Worm (Caenorhabditis elegans) whole organism, L4 larva: ENCODE data around the gene Y55B1AR.4.

ENCODE experiments used
- D1046.2 ChIP-seq: fragments of 200-800 bp; sonication (Bioruptor generic); IDR thresholded peaks from 2 replicates; pipeline ENCODE4 v1.3.6; 2022; ENCODE audit warnings: missing genetic modification characterization, missing compliant biosample characterization
- R02D3.7 ChIP-seq: fragments of 150-350 bp; sonication (generic microtip); optimal IDR thresholded peaks from 3 replicates; lab custom pipeline; 2014; ENCODE audit warnings: missing biosample characterization, missing genetic modification characterization
- T20F7.1 ChIP-seq: fragments of 200-800 bp; sonication (Bioruptor generic); optimal IDR thresholded peaks from 2 replicates; lab custom pipeline; 2018; ENCODE audit warnings: mild to moderate bottlenecking, missing genetic modification characterization, missing compliant biosample characterization
- Y105C5A.15 ChIP-seq: fragments of 200-800 bp; sonication (Bioruptor generic); IDR thresholded peaks from 2 replicates; pipeline ENCODE4 v1.3.6; 2022; ENCODE audit warnings: missing genetic modification characterization, missing compliant biosample characterization
- Y48G9A.11 ChIP-seq: fragments of 200-800 bp; sonication (Bioruptor generic); IDR thresholded peaks from 2 replicates; pipeline ENCODE4 v1.3.6; 2022; ENCODE audit warnings: missing genetic modification reagents, missing genetic modification characterization, missing compliant biosample characterization
- aha-1 ChIP-seq: fragments of 150-350 bp; peaks from one replicate; lab custom pipeline; 2014; ENCODE audit warnings: missing biosample characterization, missing genetic modification characterization
- aly-2 ChIP-seq: sonication (generic microtip); optimal IDR thresholded peaks from 2 replicates; lab custom pipeline; 2018; ENCODE audit warnings: missing biosample characterization, missing genetic modification characterization
- ama-1 ChIP-seq: fragments of 150-350 bp; optimal IDR thresholded peaks from 2 replicates; lab custom pipeline; 2014; ENCODE audit warnings: inconsistent platforms, mixed read lengths
- attf-4 ChIP-seq: sonication (generic microtip); optimal IDR thresholded peaks from 3 replicates; lab custom pipeline; 2017; ENCODE audit warnings: missing biosample characterization, missing genetic modification characterization
- ceh-28 ChIP-seq: fragments of 150-350 bp; optimal IDR thresholded peaks from 2 replicates; lab custom pipeline; 2014; ENCODE audit warnings: missing biosample characterization, missing genetic modification reagents, missing genetic modification characterization
- ceh-44 ChIP-seq: fragments of 200-800 bp; sonication (Bioruptor generic); IDR thresholded peaks from 2 replicates; pipeline ENCODE4 v1.3.6; 2022; ENCODE audit warnings: missing genetic modification reagents, missing genetic modification characterization, missing compliant biosample characterization
- ceh-82 ChIP-seq: sonication (generic microtip); optimal IDR thresholded peaks from 2 replicates; lab custom pipeline; 2017; ENCODE audit warnings: missing biosample characterization, missing genetic modification characterization
- daf-19 ChIP-seq: fragments of 200-800 bp; sonication (Bioruptor generic); conservative IDR thresholded peaks from 2 replicates; pipeline ENCODE4 v1.3.6; 2022; ENCODE audit warnings: missing genetic modification characterization, missing compliant biosample characterization
- daf-8 ChIP-seq: fragments of 200-800 bp; sonication (Bioruptor generic); IDR thresholded peaks from 2 replicates; pipeline ENCODE4 v1.3.6; 2022; ENCODE audit warnings: missing genetic modification characterization, missing compliant biosample characterization
- dmd-9 ChIP-seq: fragments of 200-800 bp; sonication (Bioruptor generic); IDR thresholded peaks from 2 replicates; pipeline ENCODE4 v1.3.6; 2022; ENCODE audit warnings: missing genetic modification reagents, missing genetic modification characterization, missing compliant biosample characterization
- dpl-1 ChIP-seq: fragments of 150-350 bp; optimal IDR thresholded peaks from 2 replicates; lab custom pipeline; 2014; ENCODE audit warnings: missing biosample characterization, missing genetic modification reagents, missing genetic modification characterization
- duxl-1 ChIP-seq: sonication (generic microtip); optimal IDR thresholded peaks from 2 replicates; lab custom pipeline; 2016; ENCODE audit warnings: mild to moderate bottlenecking, missing genetic modification characterization, moderate library complexity, missing compliant biosample characterization; ENCODE audit not compliant: poor library complexity
- egl-27 ChIP-seq: sonication (generic microtip); optimal IDR thresholded peaks from 3 replicates; lab custom pipeline; 2017; ENCODE audit warnings: missing biosample characterization, missing genetic modification reagents, missing genetic modification characterization
- fos-1 ChIP-seq: fragments of 150-350 bp; optimal IDR thresholded peaks from 2 replicates; lab custom pipeline; 2014; ENCODE audit warnings: missing biosample characterization, missing genetic modification characterization
- gei-8 ChIP-seq: fragments of 200-800 bp; sonication (Bioruptor generic); optimal IDR thresholded peaks from 2 replicates; lab custom pipeline; 2018; ENCODE audit warnings: mild to moderate bottlenecking, missing genetic modification characterization, missing compliant biosample characterization
- hlh-11 ChIP-seq: fragments of 200-800 bp; sonication (Bioruptor generic); optimal IDR thresholded peaks from 2 replicates; lab custom pipeline; 2018; ENCODE audit warnings: mild to moderate bottlenecking, missing genetic modification characterization, missing compliant biosample characterization
- jun-1 ChIP-seq: fragments of 150-350 bp; optimal IDR thresholded peaks from 2 replicates; lab custom pipeline; 2014; ENCODE audit warnings: missing biosample characterization, missing genetic modification reagents, missing genetic modification characterization
- lim-7 ChIP-seq: fragments of 200-800 bp; sonication (Bioruptor generic); IDR thresholded peaks from 2 replicates; pipeline ENCODE4 v1.3.6; 2022; ENCODE audit warnings: missing genetic modification characterization, missing compliant biosample characterization
- lin-13 ChIP-seq: fragments of 150-350 bp; optimal IDR thresholded peaks from 2 replicates; lab custom pipeline; 2014; ENCODE audit warnings: missing biosample characterization, missing genetic modification reagents, missing genetic modification characterization
- lin-39 ChIP-seq: fragments of 150-350 bp; optimal IDR thresholded peaks from 2 replicates; lab custom pipeline; 2014; ENCODE audit warnings: missing biosample characterization, missing genetic modification reagents, missing genetic modification characterization
- lsy-2 ChIP-seq, 2 experiments: fragments of 150-350 bp in 1 of 2; sonication (generic microtip) in 1 of 2; optimal IDR thresholded peaks; 2 replicates each; lab custom pipeline; 2014 to 2017; ENCODE audit warnings: missing biosample characterization in 2 of 2, missing genetic modification characterization in 2 of 2
- madf-5 ChIP-seq, 2 experiments: fragments of 200-800 bp; sonication (Bioruptor generic); IDR thresholded peaks; 2 replicates each; pipeline ENCODE4 v1.3.6; 2022; ENCODE audit warnings: missing compliant biosample characterization in 2 of 2, missing genetic modification characterization in 2 of 2
- mep-1 ChIP-seq: fragments of 150-350 bp; sonication (generic microtip); optimal IDR thresholded peaks from 3 replicates; lab custom pipeline; 2014; ENCODE audit warnings: missing biosample characterization, missing genetic modification characterization
- mxl-2 ChIP-seq: fragments of 200-800 bp; sonication (Bioruptor generic); conservative IDR thresholded peaks from 2 replicates; pipeline ENCODE4 v1.3.6; 2022; ENCODE audit warnings: missing genetic modification reagents, missing genetic modification characterization, missing compliant biosample characterization
- mxl-3 ChIP-seq: fragments of 200-800 bp; sonication (Bioruptor generic); optimal IDR thresholded peaks from 2 replicates; lab custom pipeline; 2018; ENCODE audit warnings: mild to moderate bottlenecking, missing genetic modification characterization, missing compliant biosample characterization
- nhr-10 ChIP-seq: fragments of 150-350 bp; optimal IDR thresholded peaks from 2 replicates; lab custom pipeline; 2014; ENCODE audit warnings: missing biosample characterization, missing genetic modification characterization
- nhr-28 ChIP-seq: fragments of 150-350 bp; optimal IDR thresholded peaks from 2 replicates; lab custom pipeline; 2014; ENCODE audit warnings: missing biosample characterization, missing genetic modification characterization
- nhr-41 ChIP-seq: fragments of 200-800 bp; sonication (Bioruptor generic); IDR thresholded peaks from 2 replicates; pipeline ENCODE4 v1.3.6; 2022; ENCODE audit warnings: missing genetic modification reagents, missing genetic modification characterization, missing compliant biosample characterization
- nhr-48 ChIP-seq: sonication (generic microtip); optimal IDR thresholded peaks from 2 replicates; lab custom pipeline; 2016; ENCODE audit warnings: mild to moderate bottlenecking, missing genetic modification characterization, missing compliant biosample characterization
- pha-4 ChIP-seq, 2 experiments: fragments of 150-350 bp in 1 of 2; fragments of 200-800 bp in 1 of 2; sonication (Bioruptor generic) in 1 of 2; IDR thresholded peaks in 1 of 2; optimal IDR thresholded peaks in 1 of 2; 2 replicates each; pipeline versions ENCODE4 v1.3.6 to Lab custom; 2014 to 2022; ENCODE audit warnings: missing genetic modification characterization in 2 of 2, missing genetic modification reagents in 2 of 2, missing biosample characterization in 1 of 2, missing compliant biosample characterization in 1 of 2
- php-3 ChIP-seq: fragments of 200-800 bp; sonication (Bioruptor generic); IDR thresholded peaks from 2 replicates; pipeline ENCODE4 v1.3.6; 2022; ENCODE audit warnings: missing genetic modification reagents, missing genetic modification characterization, missing compliant biosample characterization
- pqm-1 ChIP-seq: sonication (generic microtip); optimal IDR thresholded peaks from 2 replicates; lab custom pipeline; 2017; ENCODE audit warnings: missing biosample characterization, missing genetic modification characterization
- rbr-2 ChIP-seq: sonication (generic microtip); optimal IDR thresholded peaks from 2 replicates; lab custom pipeline; 2016; ENCODE audit warnings: missing genotype, missing genetic modification characterization, missing compliant biosample characterization
- snpc-1.2 ChIP-seq: fragments of 200-800 bp; sonication (Bioruptor generic); IDR thresholded peaks from 2 replicates; pipeline ENCODE4 v1.3.6; 2022; ENCODE audit warnings: missing genetic modification reagents, missing genetic modification characterization, missing compliant biosample characterization
- spr-3 ChIP-seq: fragments of 200-800 bp; sonication (Bioruptor generic); optimal IDR thresholded peaks from 2 replicates; lab custom pipeline; 2018; ENCODE audit warnings: mild to moderate bottlenecking, missing genetic modification characterization, missing compliant biosample characterization
- unc-62 ChIP-seq, 3 experiments: fragments of 150-350 bp in 1 of 3; sonication (generic microtip); optimal IDR thresholded peaks in 2 of 3; peaks in 1 of 3; 1 replicate in 1 of 3; 2 replicates in 2 of 3; lab custom pipeline; 2014 to 2017; ENCODE audit warnings: missing biosample characterization in 3 of 3, missing genetic modification characterization in 3 of 3, missing genetic modification reagents in 3 of 3, missing genotype in 1 of 3
- zag-1 ChIP-seq: fragments of 150-350 bp; optimal IDR thresholded peaks from 2 replicates; lab custom pipeline; 2014; ENCODE audit warnings: missing biosample characterization, missing genetic modification characterization

The Y55B1AR.4 gene

ce11 chrIII:617467-617866 lies 12.2 kb upstream of the Y55B1AR.4 start, which contains the start of gene T19C3.2:
T19C3.2 (minus strand) TSS chrIII:617567.
- TF ChIP-seq gei-8 (no peak), duxl-1 (tag; lab: Kevin White, UChicago) (no peak), hlh-11 (tag; lab: Kevin White, UChicago) (no peak), php-3 (no peak), snpc-1.2 (GFP tag; lab: Robert Waterston, UW) (no peak), lin-13 (GFP tag; lab: Kevin White, UChicago) (no peak), nhr-10 (tag; lab: Kevin White, UChicago) (no peak)

ce11 chrIII:614447-614846 lies 9.1 kb upstream of the Y55B1AR.4 start, which contains the start of gene T19C3.3:
T19C3.3 (minus strand) TSS chrIII:614547.
- TF ChIP-seq mxl-2 (GFP tag; lab: Robert Waterston, UW) = no peak
- no peak for TF ChIP-seq zag-1 (tag; lab: Kevin White, UChicago)
- no peak for TF ChIP-seq jun-1
- TF ChIP-seq lin-39 (tag; lab: Kevin White, UChicago) = no peak
- TF ChIP-seq, all 104 proteins: peak for 0

- TF ChIP-seq unc-62 (GFP tag; optimal IDR thresholded peaks at IDR 0.05 in 1 of 2; lab: Kevin White, UChicago) (peak in 1 of 2 experiments; percentile 66), unc-62 (tag; optimal IDR thresholded peaks at IDR 0.05; lab: Kevin White, UChicago) (no peak), spr-3 (GFP tag; lab: Kevin White, UChicago) (no peak), daf-19 (GFP tag; lab: Robert Waterston, UW) (no peak), rbr-2 (tag; lab: Kevin White, UChicago) (no peak), aha-1 (tag; lab: Kevin White, UChicago) (peak; percentile 81)
Measured at ce11 chrIII:612759-613158, 7.4 kb upstream of the Y55B1AR.4 start.

- TF ChIP-seq dmd-9 (no peak), D1046.2 (no peak), aly-2 (tag; lab: Kevin White, UChicago) (no peak), aha-1 (tag; lab: Kevin White, UChicago) (no peak), Y48G9A.11 (GFP tag; lab: Robert Waterston, UW) (no peak), Y105C5A.15 (no peak), R02D3.7 (tag; lab: Kevin White, UChicago) (no peak), dpl-1 (no peak), attf-4 (tag; lab: Kevin White, UChicago) (no peak)
Measured at ce11 chrIII:611900-612299, 6.6 kb upstream of the Y55B1AR.4 start.

ce11 chrIII:609549-609948 lies 4.2 kb upstream of the Y55B1AR.4 start, which contains the start of gene best-17:
best-17 (minus strand) TSS chrIII:609649.
- TF ChIP-seq lsy-2 (tag; optimal IDR thresholded peaks at IDR 0.05; lab: Kevin White, UChicago) (no peak), lin-39 (tag; lab: Kevin White, UChicago) (no peak), lin-13 (GFP tag; lab: Kevin White, UChicago) (no peak), madf-5 (GFP tag; IDR thresholded peaks at IDR 0.05; lab: Robert Waterston, UW) (no peak), daf-8 (GFP tag; lab: Robert Waterston, UW) (no peak)

ce11 chrIII:600316-600932 lies 4.9 kb downstream of the Y55B1AR.4 start, which contains the start of gene lec-6:
lec-6 (minus strand) TSS chrIII:600366.
- TF ChIP-seq fos-1 (tag; lab: Kevin White, UChicago) (peak; percentile 69), nhr-41 (GFP tag; lab: Robert Waterston, UW) (no peak), nhr-48 (tag; lab: Kevin White, UChicago) (peak; percentile 90), mxl-3 (GFP tag; lab: Kevin White, UChicago) (peak; percentile 22), jun-1 (peak; percentile 22), pha-4 (GFP tag; IDR thresholded peaks at IDR 0.05; lab: Robert Waterston, UW) (peak; percentile 59), pha-4 (tag; optimal IDR thresholded peaks at IDR 0.05; lab: Kevin White, UChicago) (peak; percentile 79), ceh-44 (no peak), ama-1 (peak; percentile 66), ceh-82 (tag; lab: Kevin White, UChicago) (no peak), ceh-28 (tag; lab: Kevin White, UChicago) (no peak), lim-7 (GFP tag; lab: Robert Waterston, UW) (no peak), mep-1 (tag; lab: Kevin White, UChicago) (peak; percentile 51), nhr-10 (tag; lab: Kevin White, UChicago) (peak; percentile 12), pqm-1 (tag; lab: Kevin White, UChicago) (peak; percentile 77), lsy-2 (tag; optimal IDR thresholded peaks at IDR 0.05; lab: Kevin White, UChicago) (peak in 1 of 2 experiments; percentile 56), T20F7.1 (GFP tag; lab: Kevin White, UChicago) (peak; percentile 61), egl-27 (tag; lab: Kevin White, UChicago) (no peak), nhr-28 (tag; lab: Kevin White, UChicago) (peak; percentile 73)
